Fruit fly (Drosophila melanogaster) Kc167 (cell line): ENCODE results near the gene park.

Experiments
- Myc ChIP-seq: fragments of >200 bp; optimal IDR thresholded peaks from 2 replicates; lab custom pipeline; 2017; ENCODE audit warnings: missing external identifiers
- Sin3A ChIP-seq: fragments of >200 bp; optimal IDR thresholded peaks from 2 replicates; lab custom pipeline; 2018; ENCODE audit warnings: missing external identifiers
- h ChIP-seq: fragments of >200 bp; optimal IDR thresholded peaks from 3 replicates; lab custom pipeline; 2018; ENCODE audit warnings: missing external identifiers
- insv ChIP-seq: fragments of >200 bp; optimal IDR thresholded peaks from 3 replicates; lab custom pipeline; 2018; ENCODE audit warnings: missing external identifiers
- psq ChIP-seq: fragments of >200 bp; optimal IDR thresholded peaks from 2 replicates; lab custom pipeline; 2017; ENCODE audit warnings: missing external identifiers
- ttk ChIP-seq: sonication (Bioruptor generic); optimal IDR thresholded peaks from 2 replicates; lab custom pipeline; 2017; ENCODE audit warnings: missing external identifiers

dm6 chr3L:21224701-21225223 is 28.1 kb upstream of the park start:
- TF ChIP-seq Myc (lab: Kevin White, UChicago) (no peak), psq (no peak), h (lab: Kevin White, UChicago) (no peak), Sin3A (lab: Kevin White, UChicago) (no peak), insv (lab: Kevin White, UChicago) (no peak), ttk (no peak)
